Worm (Caenorhabditis elegans) whole organism, L4 larva: ENCODE results near the gene srh-208.

Experiments
- aly-2 ChIP-seq: sonication (generic microtip); optimal IDR thresholded peaks from 2 replicates; lab custom pipeline; 2018; ENCODE audit warnings: missing biosample characterization, missing genetic modification characterization
- ceh-82 ChIP-seq: sonication (generic microtip); optimal IDR thresholded peaks from 2 replicates; lab custom pipeline; 2017; ENCODE audit warnings: missing biosample characterization, missing genetic modification characterization
- daf-12 ChIP-seq: fragments of 150-350 bp; optimal IDR thresholded peaks from 2 replicates; lab custom pipeline; 2014; ENCODE audit warnings: missing biosample characterization, missing genetic modification reagents, missing genetic modification characterization
- dmd-6 ChIP-seq: fragments of 200-800 bp; sonication (Bioruptor generic); IDR thresholded peaks from 2 replicates; pipeline ENCODE4 v1.3.6; 2022; ENCODE audit warnings: missing genetic modification reagents, missing genetic modification characterization, missing compliant biosample characterization
- lin-13 ChIP-seq: fragments of 150-350 bp; optimal IDR thresholded peaks from 2 replicates; lab custom pipeline; 2014; ENCODE audit warnings: missing biosample characterization, missing genetic modification reagents, missing genetic modification characterization
- lir-3 ChIP-seq: sonication (generic microtip); optimal IDR thresholded peaks from 2 replicates; lab custom pipeline; 2016; ENCODE audit warnings: mild to moderate bottlenecking, missing genetic modification characterization, missing compliant biosample characterization
- mdl-1 ChIP-seq, 2 experiments: fragments of 150-350 bp in 1 of 2; sonication (generic microtip) in 1 of 2; optimal IDR thresholded peaks; 2 replicates each; lab custom pipeline; 2014 to 2017; ENCODE audit warnings: missing biosample characterization in 2 of 2, missing genetic modification characterization in 2 of 2
- nhr-76 ChIP-seq: fragments of 150-350 bp; optimal IDR thresholded peaks from 2 replicates; lab custom pipeline; 2014; ENCODE audit warnings: missing biosample characterization, missing genetic modification characterization
- pha-4 ChIP-seq, 2 experiments: fragments of 150-350 bp in 1 of 2; fragments of 200-800 bp in 1 of 2; sonication (Bioruptor generic) in 1 of 2; IDR thresholded peaks in 1 of 2; optimal IDR thresholded peaks in 1 of 2; 2 replicates each; pipeline versions ENCODE4 v1.3.6 to Lab custom; 2014 to 2022; ENCODE audit warnings: missing genetic modification characterization in 2 of 2, missing genetic modification reagents in 2 of 2, missing biosample characterization in 1 of 2, missing compliant biosample characterization in 1 of 2
- php-3 ChIP-seq: fragments of 200-800 bp; sonication (Bioruptor generic); IDR thresholded peaks from 2 replicates; pipeline ENCODE4 v1.3.6; 2022; ENCODE audit warnings: missing genetic modification reagents, missing genetic modification characterization, missing compliant biosample characterization
- unc-62 ChIP-seq, 3 experiments: fragments of 150-350 bp in 1 of 3; sonication (generic microtip); optimal IDR thresholded peaks in 2 of 3; peaks in 1 of 3; 1 replicate in 1 of 3; 2 replicates in 2 of 3; lab custom pipeline; 2014 to 2017; ENCODE audit warnings: missing biosample characterization in 3 of 3, missing genetic modification characterization in 3 of 3, missing genetic modification reagents in 3 of 3, missing genotype in 1 of 3
- zfp-3 ChIP-seq: fragments of 200-800 bp; sonication (Bioruptor generic); conservative IDR thresholded peaks from 2 replicates; pipeline ENCODE4 v1.3.6; 2022; ENCODE audit warnings: missing genetic modification reagents, missing genetic modification characterization, missing compliant biosample characterization

DNA sequence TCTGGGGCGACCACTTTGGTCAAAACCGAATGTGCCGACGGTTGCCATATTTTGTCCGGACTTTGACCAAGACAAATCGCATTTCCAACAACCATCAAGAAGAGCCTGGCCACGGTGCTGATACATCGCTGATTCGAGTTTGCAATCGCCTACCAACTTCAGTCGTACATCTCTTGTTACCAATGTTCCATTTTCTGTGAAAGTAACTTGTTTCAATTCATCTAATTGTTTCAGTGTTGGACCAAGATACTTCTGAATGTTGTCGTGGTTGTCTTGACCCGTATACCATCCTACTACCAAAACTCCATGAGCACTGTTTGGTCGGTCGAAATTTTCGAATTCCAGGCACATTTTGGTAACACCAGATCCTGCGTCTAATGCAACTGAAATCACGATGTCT is 8.3 kb downstream of the srh-208 start:
- no peak for TF ChIP-seq dmd-6
- no peak for TF ChIP-seq daf-12 (tag; lab: Kevin White, UChicago)
- no peak for TF ChIP-seq pha-4 (GFP tag; IDR thresholded peaks at IDR 0.05; lab: Robert Waterston, UW)
- TF ChIP-seq pha-4 (tag; optimal IDR thresholded peaks at IDR 0.05; lab: Kevin White, UChicago) = no peak
- TF ChIP-seq php-3 (GFP tag; lab: Robert Waterston, UW) = no peak
- no peak for TF ChIP-seq mdl-1 (tag; optimal IDR thresholded peaks at IDR 0.05; lab: Kevin White, UChicago)
- TF ChIP-seq unc-62 (GFP tag; optimal IDR thresholded peaks at IDR 0.05 in 1 of 2; lab: Kevin White, UChicago) = no peak
- TF ChIP-seq unc-62 (tag; optimal IDR thresholded peaks at IDR 0.05; lab: Kevin White, UChicago) = no peak
- no peak for TF ChIP-seq zfp-3 (GFP tag; lab: Robert Waterston, UW)
- TF ChIP-seq nhr-76 (tag; lab: Kevin White, UChicago) = no peak
- no peak for TF ChIP-seq aly-2 (tag; lab: Kevin White, UChicago)
- no peak for TF ChIP-seq lin-13 (GFP tag; lab: Kevin White, UChicago)
- no peak for TF ChIP-seq ceh-82
- TF ChIP-seq lir-3 = no peak
